Fruit fly (Drosophila melanogaster) whole organism, embryonic: ENCODE results near the gene temp.

ENCODE experiments used
- Adf1 ChIP-seq: fragments of 200-800 bp; sonication (Bioruptor generic); IDR thresholded peaks from 2 replicates; pipeline ENCODE4 v1.3.6; 2022; ENCODE audit warnings: missing biosample characterization, missing genetic modification characterization
- Atf-2 ChIP-seq: fragments of 200-800 bp; sonication (Bioruptor generic); optimal IDR thresholded peaks from 2 replicates; lab custom pipeline; 2016; ENCODE audit warnings: missing biosample characterization, missing genetic modification characterization
- BEAF-32 ChIP-seq: fragments of 200-800 bp; sonication (Bioruptor generic); optimal IDR thresholded peaks from 3 replicates; lab custom pipeline; 2017; ENCODE audit warnings: missing biosample characterization, missing genetic modification characterization, mild to moderate bottlenecking, moderate library complexity, missing genetic modification reagents
- Bgb ChIP-seq: fragments of 200-800 bp; sonication (Bioruptor generic); IDR thresholded peaks from 2 replicates; pipeline ENCODE4 v1.3.6; 2022; ENCODE audit warnings: missing biosample characterization, missing genetic modification characterization; ENCODE audit not compliant: partially characterized antibody
- CG1024 ChIP-seq: fragments of 200-800 bp; sonication (Bioruptor generic); IDR thresholded peaks from 2 replicates; pipeline ENCODE4 v1.3.6; 2022; ENCODE audit warnings: missing biosample characterization, missing genetic modification characterization
- CG10274 ChIP-seq: fragments of 200-800 bp; sonication (Bioruptor generic); optimal IDR thresholded peaks from 3 replicates; lab custom pipeline; 2017; ENCODE audit warnings: missing biosample characterization, mild to moderate bottlenecking, missing genetic modification characterization
- CG13287 ChIP-seq: fragments of 200-800 bp; sonication (Bioruptor generic); IDR thresholded peaks from 2 replicates; pipeline ENCODE4 v1.3.6; 2022; ENCODE audit warnings: missing biosample characterization, missing genetic modification characterization; ENCODE audit not compliant: partially characterized antibody
- CG14710 ChIP-seq: fragments of 200-800 bp; sonication (Bioruptor generic); optimal IDR thresholded peaks from 3 replicates; lab custom pipeline; 2019; ENCODE audit warnings: missing biosample characterization, mild to moderate bottlenecking, missing genetic modification characterization, moderate library complexity
- CG15514 ChIP-seq: fragments of 200-800 bp; sonication (Bioruptor generic); optimal IDR thresholded peaks from 3 replicates; lab custom pipeline; 2017; ENCODE audit warnings: missing biosample characterization, missing genetic modification characterization, mild to moderate bottlenecking, moderate library complexity, missing genetic modification reagents
- CG16813 ChIP-seq: fragments of 200-800 bp; sonication (Bioruptor generic); IDR thresholded peaks from 3 replicates; pipeline ENCODE4 v1.3.6; 2022; ENCODE audit warnings: missing biosample characterization, missing genetic modification characterization; ENCODE audit not compliant: partially characterized antibody
- CG2116 ChIP-seq: fragments of 200-800 bp; sonication (Bioruptor generic); optimal IDR thresholded peaks from 3 replicates; lab custom pipeline; 2018; ENCODE audit warnings: missing biosample characterization, mild to moderate bottlenecking, missing genetic modification characterization
- CG30020 ChIP-seq: fragments of 200-800 bp; optimal IDR thresholded peaks from 2 replicates; lab custom pipeline; 2019; ENCODE audit warnings: missing biosample characterization, mild to moderate bottlenecking, missing genetic modification characterization, moderate library complexity
- CG34422 ChIP-seq: fragments of 200-800 bp; sonication (Bioruptor generic); IDR thresholded peaks from 3 replicates; pipeline ENCODE4 v1.3.6; 2022; ENCODE audit warnings: missing biosample characterization, missing genetic modification characterization
- CG3726 ChIP-seq: fragments of 200-800 bp; sonication (Bioruptor generic); IDR thresholded peaks from 3 replicates; pipeline ENCODE4, ENCODE4 v1.3.6; 2022; ENCODE audit warnings: missing biosample characterization, missing genetic modification characterization
- CG5245 ChIP-seq: fragments of 200-800 bp; sonication (Bioruptor generic); optimal IDR thresholded peaks from 3 replicates; lab custom pipeline; 2016; ENCODE audit warnings: missing biosample characterization, missing genetic modification characterization
- CG7357 ChIP-seq: fragments of 200-800 bp; sonication (Bioruptor generic); IDR thresholded peaks from 3 replicates; pipeline ENCODE4 v1.3.6; 2022; ENCODE audit warnings: missing biosample characterization, missing genetic modification characterization
- CG7963 ChIP-seq: fragments of 200-800 bp; sonication (Bioruptor generic); IDR thresholded peaks from 3 replicates; pipeline ENCODE4 v1.3.6; 2022; ENCODE audit warnings: missing biosample characterization, missing genetic modification characterization; ENCODE audit not compliant: partially characterized antibody
- CG9797 ChIP-seq: fragments of 200-800 bp; sonication (Bioruptor generic); optimal IDR thresholded peaks from 3 replicates; lab custom pipeline; 2018; ENCODE audit warnings: missing biosample characterization, mild to moderate bottlenecking, missing genetic modification characterization
- Dll ChIP-seq: fragments of 200-800 bp; sonication (Bioruptor generic); IDR thresholded peaks from 4 replicates; pipeline ENCODE4 v1.3.6; 2022; ENCODE audit warnings: missing biosample characterization, missing genetic modification characterization; ENCODE audit not compliant: partially characterized antibody
- Doc3 ChIP-seq: fragments of 200-800 bp; sonication (Bioruptor generic); IDR thresholded peaks from 3 replicates; pipeline ENCODE4 v1.3.6; 2022; ENCODE audit warnings: missing biosample characterization, missing genetic modification characterization; ENCODE audit not compliant: partially characterized antibody
- E2f2 ChIP-seq: fragments of 200-800 bp; sonication (Bioruptor generic); IDR thresholded peaks from 2 replicates; pipeline ENCODE4 v1.3.6; 2022; ENCODE audit warnings: missing biosample characterization, missing genetic modification characterization
- HLH4C ChIP-seq: fragments of 200-800 bp; sonication (Bioruptor generic); IDR thresholded peaks from 3 replicates; pipeline ENCODE4 v1.3.6; 2022; ENCODE audit warnings: missing biosample characterization, missing genetic modification characterization; ENCODE audit not compliant: partially characterized antibody
- HmgZ ChIP-seq: fragments of 200-800 bp; sonication (Bioruptor generic); optimal IDR thresholded peaks from 2 replicates; lab custom pipeline; 2018; ENCODE audit warnings: missing biosample characterization, mild to moderate bottlenecking, missing genetic modification characterization
- Lhr ChIP-seq: fragments of 200-800 bp; sonication (Bioruptor generic); optimal IDR thresholded peaks from 3 replicates; lab custom pipeline; 2017; ENCODE audit warnings: mild to moderate bottlenecking, missing biosample characterization, missing genetic modification reagents, missing genetic modification characterization
- MESR4 ChIP-seq: fragments of 200-800 bp; sonication (Bioruptor generic); optimal IDR thresholded peaks from 2 replicates; lab custom pipeline; 2018; ENCODE audit warnings: missing biosample characterization, mild to moderate bottlenecking, missing genetic modification characterization, moderate library complexity
- Med ChIP-seq: fragments of 200-800 bp; sonication (Bioruptor generic); peaks from one replicate; lab custom pipeline; 2016; ENCODE audit warnings: missing biosample characterization, missing genetic modification characterization, mild to moderate bottlenecking, inconsistent platforms, moderate library complexity
- Myb ChIP-seq: fragments of 200-800 bp; sonication (Bioruptor generic); optimal IDR thresholded peaks from 2 replicates; lab custom pipeline; 2016; ENCODE audit warnings: missing biosample characterization, missing genetic modification characterization
- Scr ChIP-seq: fragments of 200-800 bp; sonication (Bioruptor generic); IDR thresholded peaks from 2 replicates; pipeline ENCODE4 v1.3.6; 2022; ENCODE audit warnings: missing biosample characterization, missing genetic modification characterization; ENCODE audit not compliant: partially characterized antibody
- Sry-δ ChIP-seq: fragments of 200-800 bp; sonication (Bioruptor generic); optimal IDR thresholded peaks from 2 replicates; lab custom pipeline; 2016; ENCODE audit warnings: missing biosample characterization, missing genetic modification characterization
- Stat92E ChIP-seq, 3 experiments: fragments of >200 bp in 2 of 3; fragments of 200-800 bp in 1 of 3; sonication (Bioruptor generic) in 1 of 3; optimal IDR thresholded peaks; 2 replicates each; lab custom pipeline; 2017 to 2019; ENCODE audit warnings: missing biosample characterization in 3 of 3, missing genetic modification characterization in 3 of 3, mild to moderate bottlenecking in 1 of 3, moderate library complexity in 1 of 3
- amos ChIP-seq: fragments of 200-800 bp; sonication (Bioruptor generic); IDR thresholded peaks from 2 replicates; pipeline ENCODE4 v1.3.6; 2022; ENCODE audit warnings: missing biosample characterization, missing genetic modification characterization; ENCODE audit not compliant: partially characterized antibody
- ato ChIP-seq: fragments of 200-800 bp; sonication (Bioruptor generic); IDR thresholded peaks from 2 replicates; pipeline ENCODE4 v1.3.6; 2022; ENCODE audit warnings: missing biosample characterization, missing genetic modification characterization; ENCODE audit not compliant: partially characterized antibody
- chinmo ChIP-seq: fragments of 200-800 bp; sonication (Bioruptor generic); IDR thresholded peaks from 4 replicates; pipeline ENCODE4 v1.3.6; 2022; ENCODE audit warnings: missing biosample characterization, missing genetic modification characterization; ENCODE audit not compliant: partially characterized antibody
- emc ChIP-seq: fragments of 200-800 bp; sonication (Bioruptor generic); optimal IDR thresholded peaks from 2 replicates; lab custom pipeline; 2016; ENCODE audit warnings: missing biosample characterization, missing genetic modification characterization
- gfzf ChIP-seq: fragments of 200-800 bp; sonication (Bioruptor generic); optimal IDR thresholded peaks from 2 replicates; lab custom pipeline; 2016; ENCODE audit warnings: missing biosample characterization, mild to moderate bottlenecking, missing genetic modification characterization, moderate library complexity
- gsb ChIP-seq: fragments of 200-800 bp; sonication (Bioruptor generic); IDR thresholded peaks from 2 replicates; pipeline ENCODE4 v1.3.6; 2022; ENCODE audit warnings: missing biosample characterization, missing genetic modification characterization
- hbn ChIP-seq: fragments of 200-800 bp; sonication (Bioruptor generic); IDR thresholded peaks from 2 replicates; pipeline ENCODE4 v1.3.6; 2022; ENCODE audit warnings: missing biosample characterization, missing genetic modification characterization; ENCODE audit not compliant: partially characterized antibody
- ken ChIP-seq: fragments of 200-800 bp; sonication (Bioruptor generic); IDR thresholded peaks from 3 replicates; pipeline ENCODE4 v1.3.6; 2022; ENCODE audit warnings: missing biosample characterization, missing genetic modification characterization
- lov ChIP-seq, 2 experiments: fragments of 200-800 bp in 1 of 2; fragments of >200 bp in 1 of 2; sonication (Bioruptor generic) in 1 of 2; IDR thresholded peaks in 1 of 2; optimal IDR thresholded peaks in 1 of 2; 2 replicates in 1 of 2; 3 replicates in 1 of 2; pipeline versions ENCODE4 v1.3.6 to Lab custom; 2017 to 2022; ENCODE audit warnings: missing biosample characterization in 1 of 2, missing genetic modification characterization in 1 of 2
- nmo ChIP-seq: fragments of 200-800 bp; sonication (Bioruptor generic); optimal IDR thresholded peaks from 2 replicates; lab custom pipeline; 2018; ENCODE audit warnings: missing biosample characterization, mild to moderate bottlenecking, missing genetic modification characterization, moderate library complexity
- sens ChIP-seq: fragments of 200-800 bp; sonication (Bioruptor generic); peaks from one replicate; lab custom pipeline; 2016; ENCODE audit warnings: missing biosample characterization, missing genetic modification characterization
- sob ChIP-seq: fragments of 200-800 bp; sonication (Bioruptor generic); IDR thresholded peaks from 2 replicates; pipeline ENCODE4 v1.3.6; 2022; ENCODE audit warnings: missing biosample characterization, missing genetic modification characterization
- ssp ChIP-seq: fragments of 200-800 bp; sonication (Bioruptor generic); IDR thresholded peaks from 2 replicates; pipeline ENCODE4 v1.3.6; 2022; ENCODE audit warnings: missing biosample characterization, missing genetic modification characterization
- stwl ChIP-seq: fragments of 200-800 bp; sonication (Bioruptor generic); optimal IDR thresholded peaks from 3 replicates; lab custom pipeline; 2018; ENCODE audit warnings: missing biosample characterization, mild to moderate bottlenecking, missing genetic modification characterization, moderate library complexity
- tna ChIP-seq: fragments of 200-800 bp; sonication (Bioruptor generic); IDR thresholded peaks from 2 replicates; pipeline ENCODE4 v1.3.6; 2022; ENCODE audit warnings: missing biosample characterization, missing genetic modification characterization; ENCODE audit not compliant: partially characterized antibody
- twi ChIP-seq: fragments of 200-800 bp; optimal IDR thresholded peaks from 2 replicates; lab custom pipeline; 2019; ENCODE audit warnings: missing biosample characterization, mild to moderate bottlenecking, missing genetic modification characterization, moderate library complexity
- zen ChIP-seq: fragments of 200-800 bp; sonication (Bioruptor generic); optimal IDR thresholded peaks from 3 replicates; lab custom pipeline; 2018; ENCODE audit warnings: missing biosample characterization, mild to moderate bottlenecking, missing genetic modification characterization, moderate library complexity
- zen2 ChIP-seq: fragments of 200-800 bp; sonication (Bioruptor generic); IDR thresholded peaks from 3 replicates; pipeline ENCODE4 v1.3.6; 2022; ENCODE audit warnings: missing biosample characterization, missing genetic modification characterization; ENCODE audit not compliant: partially characterized antibody

Gene temp

DNA sequence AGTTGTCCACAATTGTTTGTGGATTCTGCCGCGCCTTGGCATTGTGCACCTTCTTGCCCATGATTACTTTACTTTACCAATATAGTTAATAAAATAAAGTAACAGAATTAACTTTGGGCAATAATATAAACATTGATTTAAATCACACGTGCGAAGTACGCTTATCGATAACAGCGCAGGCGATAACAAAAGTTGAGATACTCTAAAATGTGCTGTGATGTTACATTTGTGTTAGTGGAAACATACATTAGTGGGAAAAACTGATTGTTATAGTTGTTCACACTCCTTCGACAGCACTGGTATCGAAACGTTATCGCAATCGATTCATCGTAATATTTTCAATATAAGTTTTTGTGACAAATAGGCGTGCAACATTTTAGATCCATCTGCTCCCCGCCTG, 20.5 kb downstream of the temp start, which contains the start of gene kz (continued):
- TF ChIP-seq Med (GFP tag; lab: Kevin White, UChicago) (peak; percentile 77), CG10274 (no peak), Sry-δ (GFP tag; lab: Kevin White, UChicago) (peak; percentile 79), MESR4 (GFP tag; lab: Kevin White, UChicago) (peak; percentile 67), CG5245 (GFP tag; lab: Kevin White, UChicago) (no peak), CG34422 (GFP tag; lab: Robert Waterston, UW) (0 out of 3 replicates have a peak, but pooled peaks have one; percentile 17), CG7357 (GFP tag; lab: Robert Waterston, UW) (peak; percentile 100), gfzf (GFP tag; lab: Kevin White, UChicago) (peak; percentile 50), tna (GFP tag; lab: Robert Waterston, UW) (peak; percentile 99), zen (peak; percentile 2), chinmo (GFP tag; lab: Robert Waterston, UW) (peak; percentile 97), Bgb (GFP tag; lab: Robert Waterston, UW) (peak; percentile 97), CG15514 (GFP tag; lab: Kevin White, UChicago) (peak; percentile 74), Myb (GFP tag; lab: Kevin White, UChicago) (peak; percentile 34), sens (GFP tag; lab: Kevin White, UChicago) (peak; percentile 64), Dll (peak; percentile 77), HLH4C (peak; percentile 99), HmgZ (tag; lab: Kevin White, UChicago) (peak; percentile 55), Scr (GFP tag; lab: Robert Waterston, UW) (peak; percentile 85), amos (peak; percentile 91), gsb (GFP tag; lab: Robert Waterston, UW) (no peak), CG14710 (tag; lab: Kevin White, UChicago) (peak; percentile 67), Doc3 (GFP tag; lab: Robert Waterston, UW) (peak; percentile 77), ato (peak; percentile 97), CG16813 (peak; percentile 93), CG9797 (GFP tag; lab: Kevin White, UChicago) (peak; percentile 45), BEAF-32 (GFP tag; lab: Kevin White, UChicago) (peak; percentile 76), emc (no peak), E2f2 (peak; percentile 64), ken (no peak), CG7963 (GFP tag; lab: Robert Waterston, UW) (peak; percentile 98), Stat92E (GFP tag; optimal IDR thresholded peaks at IDR 0.05; lab: Kevin White, UChicago) (no peak), CG30020 (tag; lab: Kevin White, UChicago) (peak; percentile 94), nmo (GFP tag; lab: Kevin White, UChicago) (peak; percentile 39), stwl (peak; percentile 88), hbn (GFP tag; lab: Robert Waterston, UW) (peak; percentile 61), CG13287 (GFP tag; lab: Robert Waterston, UW) (peak; percentile 91), lov (optimal IDR thresholded peaks at IDR 0.05; lab: Kevin White, UChicago) (no peak), lov (GFP tag; IDR thresholded peaks at IDR 0.05; lab: Robert Waterston, UW) (no peak), CG2116 (GFP tag; lab: Kevin White, UChicago) (peak; percentile 81), twi (tag; lab: Kevin White, UChicago) (no peak), zen2 (GFP tag; lab: Robert Waterston, UW) (peak; percentile 88), Adf1 (GFP tag; lab: Robert Waterston, UW) (0 out of 2 replicates have a peak, but pooled peaks have one; percentile 9), Lhr (GFP tag; lab: Kevin White, UChicago) (no peak), CG1024 (GFP tag; lab: Robert Waterston, UW) (peak; percentile 75), ssp (GFP tag; lab: Robert Waterston, UW) (peak; percentile 94), Atf-2 (GFP tag; lab: Kevin White, UChicago) (no peak), sob (GFP tag; lab: Robert Waterston, UW) (peak; percentile 38; the same call in 1 of the 2 replicates), CG3726 (GFP tag; lab: Robert Waterston, UW) (no peak)
